Worm (Caenorhabditis elegans) whole organism, mixed stage, embryonic: ENCODE data around the gene F59B2.13.
"Not testable (repeated sequence)": the region's sequence is repeated elsewhere in the genome, so short reads cannot be mapped to it uniquely, and the experiment has no call there.

Experiments used
- M03D4.4 ChIP-seq: sonication (generic microtip); optimal IDR thresholded peaks from 2 replicates; lab custom pipeline; 2017; ENCODE audit warnings: mild to moderate bottlenecking, missing genetic modification characterization, missing compliant biosample characterization
- bed-3 ChIP-seq: fragments of 200-800 bp; sonication (Bioruptor generic); optimal IDR thresholded peaks from 3 replicates; lab custom pipeline; 2018; ENCODE audit warnings: mild to moderate bottlenecking, missing genetic modification characterization, moderate library complexity, missing compliant biosample characterization
- blmp-1 ChIP-seq: fragments of 150-350 bp; optimal IDR thresholded peaks from 2 replicates; lab custom pipeline; 2014; ENCODE audit warnings: missing biosample characterization, missing genetic modification characterization
- ceh-43 ChIP-seq: fragments of 200-800 bp; sonication (Bioruptor generic); optimal IDR thresholded peaks from 2 replicates; lab custom pipeline; 2018; ENCODE audit warnings: mild to moderate bottlenecking, missing genetic modification characterization, moderate library complexity, missing compliant biosample characterization
- ceh-83 ChIP-seq: fragments of 200-800 bp; sonication (Bioruptor generic); optimal IDR thresholded peaks from 2 replicates; lab custom pipeline; 2018; ENCODE audit warnings: mild to moderate bottlenecking, missing genetic modification characterization, missing compliant biosample characterization
- ces-1 ChIP-seq: fragments of 150-350 bp; optimal IDR thresholded peaks from 2 replicates; lab custom pipeline; 2014; ENCODE audit warnings: missing biosample characterization, missing genetic modification reagents, missing genetic modification characterization
- cnd-1 ChIP-seq: fragments of 200-800 bp; sonication (Bioruptor generic); optimal IDR thresholded peaks from 2 replicates; lab custom pipeline; 2018; ENCODE audit warnings: mild to moderate bottlenecking, missing genetic modification characterization, missing compliant biosample characterization
- drap-1 ChIP-seq: fragments of 200-800 bp; sonication (Bioruptor generic); optimal IDR thresholded peaks from 3 replicates; lab custom pipeline; 2018; ENCODE audit warnings: mild to moderate bottlenecking, missing genetic modification characterization, missing compliant biosample characterization
- elt-1 ChIP-seq: sonication (generic microtip); optimal IDR thresholded peaks from 2 replicates; lab custom pipeline; 2017; ENCODE audit warnings: missing genetic modification characterization, mild to moderate bottlenecking, missing compliant biosample characterization, antibody characterized with exemption, moderate library complexity, borderline replicate concordance; ENCODE audit not compliant: insufficient read depth
- elt-3 ChIP-seq: fragments of 150-350 bp; optimal IDR thresholded peaks from 2 replicates; lab custom pipeline; 2014; ENCODE audit warnings: missing biosample characterization, missing genetic modification characterization
- flh-1 ChIP-seq: fragments of 200-800 bp; sonication (Bioruptor generic); optimal IDR thresholded peaks from 2 replicates; lab custom pipeline; 2018; ENCODE audit warnings: mild to moderate bottlenecking, missing genetic modification characterization, moderate library complexity, missing compliant biosample characterization
- ham-2 ChIP-seq: fragments of 200-800 bp; sonication (Bioruptor generic); optimal IDR thresholded peaks from 2 replicates; lab custom pipeline; 2018; ENCODE audit warnings: mild to moderate bottlenecking, missing genetic modification characterization, missing compliant biosample characterization
- hlh-1 ChIP-seq: fragments of 150-350 bp; optimal IDR thresholded peaks from 2 replicates; lab custom pipeline; 2014; ENCODE audit warnings: missing biosample characterization, missing genetic modification reagents, missing genetic modification characterization
- lin-13 ChIP-seq: fragments of 150-350 bp; optimal IDR thresholded peaks from 2 replicates; lab custom pipeline; 2014; ENCODE audit warnings: missing biosample characterization, missing genetic modification characterization
- lin-32 ChIP-seq: fragments of 200-800 bp; sonication (Bioruptor generic); optimal IDR thresholded peaks from 2 replicates; lab custom pipeline; 2018; ENCODE audit warnings: mild to moderate bottlenecking, missing genetic modification characterization, missing compliant biosample characterization
- lsy-2 ChIP-seq: fragments of 150-350 bp; optimal IDR thresholded peaks from 2 replicates; lab custom pipeline; 2014; ENCODE audit warnings: missing biosample characterization, missing genetic modification characterization
- mab-5 ChIP-seq: fragments of 150-350 bp; optimal IDR thresholded peaks from 2 replicates; lab custom pipeline; 2014; ENCODE audit warnings: missing biosample characterization, missing genetic modification characterization
- mls-2 ChIP-seq: sonication (generic microtip); optimal IDR thresholded peaks from 2 replicates; lab custom pipeline; 2016; ENCODE audit warnings: mild to moderate bottlenecking, missing genetic modification characterization, moderate library complexity, missing compliant biosample characterization
- nhr-12 ChIP-seq: fragments of 150-350 bp; optimal IDR thresholded peaks from 2 replicates; lab custom pipeline; 2014; ENCODE audit warnings: missing biosample characterization, missing genetic modification characterization
- nhr-2 ChIP-seq: fragments of 150-350 bp; optimal IDR thresholded peaks from 2 replicates; lab custom pipeline; 2014; ENCODE audit warnings: missing biosample characterization, missing genetic modification characterization
- nhr-237 ChIP-seq: fragments of 150-350 bp; optimal IDR thresholded peaks from 2 replicates; lab custom pipeline; 2014; ENCODE audit warnings: missing biosample characterization, missing genetic modification characterization
- nhr-28 ChIP-seq: fragments of 150-350 bp; optimal IDR thresholded peaks from 2 replicates; lab custom pipeline; 2014; ENCODE audit warnings: missing biosample characterization, missing genetic modification characterization
- nhr-76 ChIP-seq: sonication (generic microtip); optimal IDR thresholded peaks from 2 replicates; lab custom pipeline; 2017; ENCODE audit warnings: missing biosample characterization, missing genetic modification characterization
- pha-4 ChIP-seq: fragments of 150-350 bp; optimal IDR thresholded peaks from 2 replicates; lab custom pipeline; 2018; ENCODE audit warnings: missing biosample characterization, missing genetic modification reagents, missing genetic modification characterization
- sem-2 ChIP-seq: fragments of 200-800 bp; sonication (Bioruptor generic); optimal IDR thresholded peaks from 2 replicates; lab custom pipeline; 2018; ENCODE audit warnings: mild to moderate bottlenecking, missing genetic modification characterization, missing compliant biosample characterization
- tbx-8 ChIP-seq: fragments of 200-800 bp; sonication (Bioruptor generic); optimal IDR thresholded peaks from 2 replicates; lab custom pipeline; 2018; ENCODE audit warnings: mild to moderate bottlenecking, missing genetic modification characterization, moderate library complexity, missing compliant biosample characterization
- unc-39 ChIP-seq: fragments of 150-350 bp; optimal IDR thresholded peaks from 2 replicates; lab custom pipeline; 2014; ENCODE audit warnings: missing biosample characterization, missing genetic modification characterization
- unc-62 ChIP-seq: fragments of 150-350 bp; optimal IDR thresholded peaks from 2 replicates; lab custom pipeline; 2014; ENCODE audit warnings: missing biosample characterization, missing genetic modification reagents, missing genetic modification characterization
- zip-8 ChIP-seq: fragments of 150-350 bp; optimal IDR thresholded peaks from 2 replicates; lab custom pipeline; 2014; ENCODE audit warnings: missing biosample characterization, missing genetic modification characterization
- ztf-11 ChIP-seq: fragments of 150-350 bp; optimal IDR thresholded peaks from 2 replicates; lab custom pipeline; 2014; ENCODE audit warnings: missing biosample characterization, missing genetic modification characterization

F59B2.13 gene

ce11 chrIII:8998884-8999283 lies 28.0 kb downstream of the F59B2.13 start:
- TF ChIP-seq nhr-76 (tag; lab: Kevin White, UChicago) (no peak), zip-8 (tag; lab: Kevin White, UChicago) (no peak)

- TF ChIP-seq elt-3 (tag; lab: Kevin White, UChicago) (no peak), nhr-28 (tag; lab: Kevin White, UChicago) (no peak), flh-1 (GFP tag; lab: Kevin White, UChicago) (no peak), zip-8 (tag; lab: Kevin White, UChicago) (no peak), mls-2 (tag; lab: Kevin White, UChicago) (no peak), unc-39 (no peak), ceh-83 (no peak)
Measured at ce11 chrIII:8997821-8998220, 29.0 kb downstream of the F59B2.13 start.

ce11 chrIII:8996686-8997085 lies 30.2 kb downstream of the F59B2.13 start, which contains the start of gene skat-1:
skat-1 (minus strand) TSS chrIII:8996786.
- TF ChIP-seq drap-1 (GFP tag; lab: Kevin White, UChicago) (no peak), lin-13 (tag; lab: Kevin White, UChicago) (no peak), bed-3 (no peak), ceh-83 (no peak), flh-1 (GFP tag; lab: Kevin White, UChicago) (no peak), nhr-76 (tag; lab: Kevin White, UChicago) (no peak), nhr-12 (tag; lab: Kevin White, UChicago) (no peak), unc-39 (no peak), ceh-43 (GFP tag; lab: Kevin White, UChicago) (no peak), mab-5 (tag; lab: Kevin White, UChicago) (no peak), nhr-2 (tag; lab: Kevin White, UChicago) (no peak), tbx-8 (GFP tag; lab: Kevin White, UChicago) (no peak), elt-1 (tag; lab: Kevin White, UChicago) (no peak), nhr-28 (tag; lab: Kevin White, UChicago) (no peak), lsy-2 (tag; lab: Kevin White, UChicago) (no peak), zip-8 (tag; lab: Kevin White, UChicago) (no peak), ces-1 (no peak)
- TF ChIP-seq, all 35 proteins: peak for 0

- not testable (repeated sequence) for TF ChIP-seq elt-3 (tag; lab: Kevin White, UChicago); unc-39; nhr-76 (tag; lab: Kevin White, UChicago)
Measured at ce11 chrIII:8989752-8990151, 37.1 kb downstream of the F59B2.13 start, which contains the start of gene R08D7.7. R08D7.7 (plus strand) TSS chrIII:8990052.

ce11 chrIII:8988544-8988943 lies 38.3 kb downstream of the F59B2.13 start:
- no peak for TF ChIP-seq ceh-83
- TF ChIP-seq ztf-11 (tag; lab: Kevin White, UChicago) = no peak
- TF ChIP-seq ces-1 = no peak
- TF ChIP-seq blmp-1 (tag; lab: Kevin White, UChicago) = no peak
- no peak for TF ChIP-seq zip-8 (tag; lab: Kevin White, UChicago)
- TF ChIP-seq nhr-28 (tag; lab: Kevin White, UChicago) = no peak
- TF ChIP-seq lin-32 (GFP tag; lab: Kevin White, UChicago) = no peak
- TF ChIP-seq nhr-237 = no peak
- TF ChIP-seq cnd-1 = no peak

ce11 chrIII:8988061-8988460 lies 38.8 kb downstream of the F59B2.13 start:
- TF ChIP-seq unc-39 (no peak), ztf-11 (tag; lab: Kevin White, UChicago) (no peak), lin-32 (GFP tag; lab: Kevin White, UChicago) (no peak), hlh-1 (tag; lab: Kevin White, UChicago) (no peak), drap-1 (GFP tag; lab: Kevin White, UChicago) (no peak), ham-2 (GFP tag; lab: Kevin White, UChicago) (no peak), mab-5 (tag; lab: Kevin White, UChicago) (no peak), bed-3 (no peak), elt-1 (tag; lab: Kevin White, UChicago) (no peak), tbx-8 (GFP tag; lab: Kevin White, UChicago) (no peak), pha-4 (tag; lab: Kevin White, UChicago) (no peak), blmp-1 (tag; lab: Kevin White, UChicago) (no peak), nhr-12 (tag; lab: Kevin White, UChicago) (no peak), flh-1 (GFP tag; lab: Kevin White, UChicago) (no peak), unc-62 (no peak), sem-2 (GFP tag; lab: Kevin White, UChicago) (no peak), elt-3 (tag; lab: Kevin White, UChicago) (no peak), nhr-28 (tag; lab: Kevin White, UChicago) (no peak), M03D4.4 (no peak), nhr-76 (tag; lab: Kevin White, UChicago) (no peak)
- TF ChIP-seq, all 35 proteins: peak for 0
